Fruit fly (Drosophila melanogaster) whole organism, embryonic: ENCODE measurements around the gene Mettl5.

ENCODE experiments used
- ATbp ChIP-seq: fragments of 200-800 bp; sonication (Bioruptor generic); optimal IDR thresholded peaks from 2 replicates; lab custom pipeline; 2017; ENCODE audit warnings: missing biosample characterization, mild to moderate bottlenecking, missing genetic modification characterization, missing genetic modification reagents
- CG10543 ChIP-seq: fragments of 200-800 bp; sonication (Bioruptor generic); optimal IDR thresholded peaks from 3 replicates; lab custom pipeline; 2017; ENCODE audit warnings: missing biosample characterization, mild to moderate bottlenecking, missing genetic modification characterization, moderate library complexity
- CG10979 ChIP-seq: fragments of 200-800 bp; sonication (Bioruptor generic); optimal IDR thresholded peaks from 2 replicates; lab custom pipeline; 2018; ENCODE audit warnings: missing biosample characterization, mild to moderate bottlenecking, missing genetic modification characterization, moderate library complexity
- CG12942 ChIP-seq: fragments of 200-800 bp; sonication (Bioruptor generic); optimal IDR thresholded peaks from 3 replicates; lab custom pipeline; 2016; ENCODE audit warnings: missing biosample characterization, missing genetic modification characterization
- CG13775 ChIP-seq: fragments of 200-800 bp; sonication (Bioruptor generic); optimal IDR thresholded peaks from 3 replicates; lab custom pipeline; 2017; ENCODE audit warnings: missing biosample characterization, mild to moderate bottlenecking, missing genetic modification characterization
- CG14050 ChIP-seq: fragments of 200-800 bp; sonication (Bioruptor generic); IDR thresholded peaks from 3 replicates; pipeline ENCODE4 v1.3.6; 2022; ENCODE audit warnings: missing biosample characterization, missing genetic modification characterization
- CG18764 ChIP-seq: fragments of 200-800 bp; sonication (Bioruptor generic); optimal IDR thresholded peaks from 3 replicates; lab custom pipeline; 2016; ENCODE audit warnings: missing biosample characterization, missing genetic modification characterization
- CG2116 ChIP-seq: fragments of 200-800 bp; sonication (Bioruptor generic); optimal IDR thresholded peaks from 3 replicates; lab custom pipeline; 2018; ENCODE audit warnings: missing biosample characterization, mild to moderate bottlenecking, missing genetic modification characterization
- CG2199 ChIP-seq: fragments of 200-800 bp; sonication (Bioruptor generic); IDR thresholded peaks from 3 replicates; pipeline ENCODE4 v1.3.6; 2022; ENCODE audit warnings: missing biosample characterization, missing genetic modification characterization
- CG33557 ChIP-seq: fragments of 200-800 bp; sonication (Bioruptor generic); optimal IDR thresholded peaks from 2 replicates; lab custom pipeline; 2019; ENCODE audit warnings: missing biosample characterization, mild to moderate bottlenecking, missing genetic modification characterization, moderate library complexity
- CG3847 ChIP-seq: fragments of 200-800 bp; sonication (Bioruptor generic); IDR thresholded peaks from 2 replicates; pipeline ENCODE4 v1.3.6; 2022; ENCODE audit warnings: missing biosample characterization, missing genetic modification characterization
- CG6654 ChIP-seq: fragments of 200-800 bp; sonication (Bioruptor generic); optimal IDR thresholded peaks from 2 replicates; lab custom pipeline; 2017; ENCODE audit warnings: missing biosample characterization, mild to moderate bottlenecking, missing genetic modification characterization
- CG6813 ChIP-seq: fragments of 200-800 bp; sonication (Bioruptor generic); optimal IDR thresholded peaks from 2 replicates; lab custom pipeline; 2017; ENCODE audit warnings: missing biosample characterization, missing genetic modification characterization, mild to moderate bottlenecking, moderate library complexity, missing genetic modification reagents
- CG7745 ChIP-seq: fragments of 200-800 bp; sonication (Bioruptor generic); optimal IDR thresholded peaks from 2 replicates; lab custom pipeline; 2018; ENCODE audit warnings: missing biosample characterization, mild to moderate bottlenecking, missing genetic modification characterization, moderate library complexity
- CG9817 ChIP-seq: fragments of 200-800 bp; sonication (Bioruptor generic); optimal IDR thresholded peaks from 2 replicates; lab custom pipeline; 2018; ENCODE audit warnings: missing biosample characterization, mild to moderate bottlenecking, missing genetic modification characterization, moderate library complexity
- Deaf1 ChIP-seq: fragments of 200-800 bp; optimal IDR thresholded peaks from 3 replicates; lab custom pipeline; 2019; ENCODE audit warnings: missing biosample characterization, mild to moderate bottlenecking, missing genetic modification characterization, moderate library complexity
- Dip2 ChIP-seq: fragments of 200-800 bp; sonication (Bioruptor generic); IDR thresholded peaks from 2 replicates; pipeline ENCODE4 v1.3.6; 2022; ENCODE audit warnings: missing biosample characterization, missing genetic modification characterization
- Doc2 ChIP-seq: fragments of 200-800 bp; sonication (Bioruptor generic); IDR thresholded peaks from 2 replicates; pipeline ENCODE4 v1.3.6; 2022; ENCODE audit warnings: missing biosample characterization, missing genetic modification characterization
- E2f1 ChIP-seq: fragments of 200-800 bp; sonication (Bioruptor generic); IDR thresholded peaks from 2 replicates; pipeline ENCODE4 v1.3.6; 2022; ENCODE audit warnings: missing biosample characterization, missing genetic modification characterization
- ERR ChIP-seq: fragments of 200-800 bp; sonication (Bioruptor generic); optimal IDR thresholded peaks from 2 replicates; lab custom pipeline; 2016; ENCODE audit warnings: missing biosample characterization, missing genetic modification characterization
- GATAe ChIP-seq: fragments of 200-800 bp; sonication (Bioruptor generic); conservative IDR thresholded peaks from 2 replicates; pipeline ENCODE4 v1.3.6; 2022; ENCODE audit warnings: missing biosample characterization, missing genetic modification characterization
- HLHmδ ChIP-seq: fragments of 200-800 bp; sonication (Bioruptor generic); optimal IDR thresholded peaks from 2 replicates; lab custom pipeline; 2018; ENCODE audit warnings: missing biosample characterization, mild to moderate bottlenecking, missing genetic modification characterization, moderate library complexity
- Hmr ChIP-seq: fragments of 200-800 bp; sonication (Bioruptor generic); optimal IDR thresholded peaks from 3 replicates; lab custom pipeline; 2017; ENCODE audit warnings: mild to moderate bottlenecking, missing biosample characterization, missing genetic modification reagents, missing genetic modification characterization
- Lpt ChIP-seq: fragments of >200 bp; optimal IDR thresholded peaks from 2 replicates; lab custom pipeline; 2018; ENCODE audit warnings: missing biosample characterization, missing genetic modification characterization
- NFAT ChIP-seq: fragments of 200-800 bp; sonication (Bioruptor generic); IDR thresholded peaks from 2 replicates; pipeline ENCODE4 v1.3.6; 2022; ENCODE audit warnings: missing biosample characterization, missing genetic modification characterization
- Sry-β ChIP-seq: fragments of 200-800 bp; sonication (Bioruptor generic); optimal IDR thresholded peaks from 2 replicates; lab custom pipeline; 2018; ENCODE audit warnings: missing biosample characterization, mild to moderate bottlenecking, missing genetic modification characterization, moderate library complexity
- Sry-δ ChIP-seq: fragments of 200-800 bp; sonication (Bioruptor generic); optimal IDR thresholded peaks from 2 replicates; lab custom pipeline; 2016; ENCODE audit warnings: missing biosample characterization, missing genetic modification characterization
- ato ChIP-seq: fragments of 200-800 bp; sonication (Bioruptor generic); IDR thresholded peaks from 2 replicates; pipeline ENCODE4 v1.3.6; 2022; ENCODE audit warnings: missing biosample characterization, missing genetic modification characterization; ENCODE audit not compliant: partially characterized antibody
- bsh ChIP-seq, 2 experiments: fragments of 200-800 bp; sonication (Bioruptor generic); optimal IDR thresholded peaks; 2 replicates each; lab custom pipeline; 2017 to 2018; ENCODE audit warnings: mild to moderate bottlenecking in 2 of 2, missing biosample characterization in 2 of 2, missing genetic modification characterization in 2 of 2, moderate library complexity in 1 of 2
- crol ChIP-seq: fragments of 200-800 bp; sonication (Bioruptor generic); IDR thresholded peaks from 2 replicates; pipeline ENCODE4 v1.3.6; 2022; ENCODE audit warnings: missing biosample characterization, missing genetic modification characterization
- exex ChIP-seq: fragments of 200-800 bp; sonication (Bioruptor generic); optimal IDR thresholded peaks from 4 replicates; lab custom pipeline; 2018; ENCODE audit warnings: missing biosample characterization, mild to moderate bottlenecking, missing genetic modification characterization, moderate library complexity
- eyg ChIP-seq: fragments of 200-800 bp; sonication (Bioruptor generic); optimal IDR thresholded peaks from 3 replicates; lab custom pipeline; 2016; ENCODE audit warnings: missing biosample characterization, missing genetic modification characterization
- ftz-f1 ChIP-seq: fragments of 200-800 bp; sonication (Bioruptor generic); optimal IDR thresholded peaks from 2 replicates; lab custom pipeline; 2016; ENCODE audit warnings: missing biosample characterization, missing genetic modification characterization
- fu2 ChIP-seq: fragments of 200-800 bp; sonication (Bioruptor generic); optimal IDR thresholded peaks from 2 replicates; lab custom pipeline; 2016; ENCODE audit warnings: missing biosample characterization, missing genetic modification characterization
- gcm ChIP-seq: fragments of 200-800 bp; sonication (Bioruptor generic); optimal IDR thresholded peaks from 2 replicates; lab custom pipeline; 2019; ENCODE audit warnings: missing biosample characterization, mild to moderate bottlenecking, missing genetic modification characterization, moderate library complexity
- kni ChIP-seq: fragments of 200-800 bp; sonication (Bioruptor generic); optimal IDR thresholded peaks from 3 replicates; lab custom pipeline; 2017; ENCODE audit warnings: mild to moderate bottlenecking, missing biosample characterization, missing genetic modification reagents, missing genetic modification characterization
- org-1 ChIP-seq: fragments of 200-800 bp; sonication (Bioruptor generic); optimal IDR thresholded peaks from 2 replicates; lab custom pipeline; 2017; ENCODE audit warnings: missing biosample characterization, missing genetic modification characterization
- run ChIP-seq: fragments of 200-800 bp; sonication (Bioruptor generic); optimal IDR thresholded peaks from 3 replicates; lab custom pipeline; 2018; ENCODE audit warnings: missing biosample characterization, mild to moderate bottlenecking, missing genetic modification characterization
- sd ChIP-seq: fragments of 200-800 bp; sonication (Bioruptor generic); optimal IDR thresholded peaks from 3 replicates; lab custom pipeline; 2018; ENCODE audit warnings: missing biosample characterization, mild to moderate bottlenecking, missing genetic modification characterization, moderate library complexity
- sens ChIP-seq: fragments of 200-800 bp; sonication (Bioruptor generic); peaks from one replicate; lab custom pipeline; 2016; ENCODE audit warnings: missing biosample characterization, missing genetic modification characterization
- sens-2 ChIP-seq: fragments of 200-800 bp; sonication (Bioruptor generic); IDR thresholded peaks from 2 replicates; pipeline ENCODE4 v1.3.6; 2022; ENCODE audit warnings: missing biosample characterization, missing genetic modification characterization
- slbo ChIP-seq: fragments of 200-800 bp; sonication (Bioruptor generic); IDR thresholded peaks from 2 replicates; pipeline ENCODE4 v1.3.6; 2022; ENCODE audit warnings: missing biosample characterization, missing genetic modification characterization
- sr ChIP-seq: fragments of 200-800 bp; sonication (Bioruptor generic); IDR thresholded peaks from 3 replicates; pipeline ENCODE4 v1.3.6; 2022; ENCODE audit warnings: missing biosample characterization, missing genetic modification characterization
- twi ChIP-seq: fragments of 200-800 bp; optimal IDR thresholded peaks from 2 replicates; lab custom pipeline; 2019; ENCODE audit warnings: missing biosample characterization, mild to moderate bottlenecking, missing genetic modification characterization, moderate library complexity
- vnd ChIP-seq: fragments of 200-800 bp; sonication (Bioruptor generic); IDR thresholded peaks from 3 replicates; pipeline ENCODE4 v1.3.6; 2022; ENCODE audit warnings: missing biosample characterization, missing genetic modification characterization; ENCODE audit not compliant: partially characterized antibody
- vvl ChIP-seq: fragments of 200-800 bp; sonication (Bioruptor generic); IDR thresholded peaks from 2 replicates; pipeline ENCODE4 v1.3.6; 2022; ENCODE audit warnings: missing biosample characterization, missing genetic modification characterization
- zen2 ChIP-seq: fragments of 200-800 bp; sonication (Bioruptor generic); IDR thresholded peaks from 3 replicates; pipeline ENCODE4 v1.3.6; 2022; ENCODE audit warnings: missing biosample characterization, missing genetic modification characterization; ENCODE audit not compliant: partially characterized antibody
- zfh2 ChIP-seq: fragments of 200-800 bp; sonication (Bioruptor generic); optimal IDR thresholded peaks from 2 replicates; lab custom pipeline; 2016; ENCODE audit warnings: missing biosample characterization, missing genetic modification characterization

The Mettl5 gene

dm6 chr3L:19265761-19266160 is 2.2 kb downstream of the Mettl5 start, which contains the start of gene CG45081:
Gene CG45081, plus strand, starts transcription at chr3L:19266061.
- TF ChIP-seq E2f1 (0 out of 2 replicates have a peak, but pooled peaks have one; percentile 8), ato (GFP tag; lab: Robert Waterston, UW) (no peak), Doc2 (GFP tag; lab: Robert Waterston, UW) (0 out of 2 replicates have a peak, but pooled peaks have one; percentile 16)

dm6 chr3L:19268720-19269401 is 5.3 kb downstream of the Mettl5 start, which contains the start of the genes Aldh7A1 and CG14085:
Gene Aldh7A1, minus strand, starts transcription at chr3L:19268913.
Gene CG14085, plus strand, starts transcription at chr3L:19269351.
- no peak for TF ChIP-seq CG18764
- no peak for TF ChIP-seq fu2 (GFP tag; lab: Kevin White, UChicago)
- TF ChIP-seq ftz-f1 (GFP tag; lab: Kevin White, UChicago): peak; percentile 36
- no peak for TF ChIP-seq slbo (GFP tag; lab: Robert Waterston, UW)
- TF ChIP-seq sens-2 (GFP tag; lab: Robert Waterston, UW): no peak
- peak; percentile 28 for TF ChIP-seq sens (GFP tag; lab: Kevin White, UChicago)
- no peak for TF ChIP-seq HLHmδ (GFP tag; lab: Kevin White, UChicago)
- no peak for TF ChIP-seq Hmr (GFP tag; lab: Kevin White, UChicago)
- TF ChIP-seq Sry-β (GFP tag; lab: Kevin White, UChicago): no peak
- TF ChIP-seq twi (tag; lab: Kevin White, UChicago): no peak
- TF ChIP-seq CG12942 (GFP tag; lab: Kevin White, UChicago): no peak
- TF ChIP-seq CG2116: no peak
- TF ChIP-seq bsh (GFP tag; optimal IDR thresholded peaks at IDR 0.05; lab: Kevin White, UChicago): no peak
- no peak for TF ChIP-seq zen2 (GFP tag; lab: Robert Waterston, UW)
- TF ChIP-seq CG13775: no peak
- TF ChIP-seq sd (tag; lab: Kevin White, UChicago): no peak
- TF ChIP-seq vnd (GFP tag; lab: Robert Waterston, UW): 0 out of 3 replicates have a peak, but pooled peaks have one; percentile 38
- TF ChIP-seq crol (GFP tag; lab: Robert Waterston, UW): peak; percentile 99
- no peak for TF ChIP-seq CG7745
- peak; percentile 72 for TF ChIP-seq CG10543 (GFP tag; lab: Kevin White, UChicago)
- no peak for TF ChIP-seq CG6654
- TF ChIP-seq eyg (GFP tag; lab: Kevin White, UChicago): no peak
- TF ChIP-seq exex (tag; lab: Kevin White, UChicago): peak; percentile 82
- no peak for TF ChIP-seq sr
- TF ChIP-seq ATbp: no peak
- TF ChIP-seq Deaf1 (tag; lab: Kevin White, UChicago): peak; percentile 78
- TF ChIP-seq vvl (GFP tag; lab: Robert Waterston, UW): no peak
- no peak for TF ChIP-seq Dip2 (GFP tag; lab: Robert Waterston, UW)
- TF ChIP-seq NFAT (GFP tag; lab: Robert Waterston, UW): peak; percentile 57; the same call in 1 of the 2 replicates
- TF ChIP-seq Sry-δ (GFP tag; lab: Kevin White, UChicago): no peak
- no peak for TF ChIP-seq org-1 (GFP tag; lab: Kevin White, UChicago)
- TF ChIP-seq GATAe (GFP tag; lab: Robert Waterston, UW): peak; percentile 95
- TF ChIP-seq CG3847: no peak
- no peak for TF ChIP-seq CG9817 (tag; lab: Kevin White, UChicago)
- no peak for TF ChIP-seq Lpt (GFP tag; lab: Kevin White, UChicago)
- TF ChIP-seq ERR: no peak
- TF ChIP-seq CG10979: no peak
- no peak for TF ChIP-seq CG2199 (GFP tag; lab: Robert Waterston, UW)
- no peak for TF ChIP-seq CG6813
- TF ChIP-seq zfh2 (GFP tag; lab: Kevin White, UChicago): no peak
- TF ChIP-seq gcm (GFP tag; lab: Kevin White, UChicago): no peak
- no peak for TF ChIP-seq CG14050
- TF ChIP-seq kni (GFP tag; lab: Kevin White, UChicago): no peak
- no peak for TF ChIP-seq run (tag; lab: Kevin White, UChicago)
- no peak for TF ChIP-seq CG33557 (GFP tag; lab: Kevin White, UChicago)
